Fruit fly (Drosophila melanogaster) whole organism, prepupa: Measurements from ENCODE around the gene CG45218.

Experiments
- CG10669 ChIP-seq: fragments of 200-800 bp; sonication (Bioruptor generic); optimal IDR thresholded peaks from 3 replicates; lab custom pipeline; 2018; ENCODE audit warnings: missing biosample characterization, mild to moderate bottlenecking, missing genetic modification characterization, moderate library complexity
- CG16779 ChIP-seq: fragments of 200-800 bp; sonication (Bioruptor generic); optimal IDR thresholded peaks from 3 replicates; lab custom pipeline; 2017; ENCODE audit warnings: missing biosample characterization, mild to moderate bottlenecking, missing genetic modification characterization
- Gug ChIP-seq: fragments of 200-800 bp; sonication (Bioruptor generic); IDR thresholded peaks from 2 replicates; pipeline ENCODE4 v1.3.6; 2022; ENCODE audit warnings: missing biosample characterization, missing genetic modification characterization
- Hr39 ChIP-seq: fragments of 200-800 bp; sonication (Bioruptor generic); optimal IDR thresholded peaks from 2 replicates; lab custom pipeline; 2016; ENCODE audit warnings: missing biosample characterization, missing genetic modification characterization
- OdsH ChIP-seq: fragments of 200-800 bp; sonication (Bioruptor generic); optimal IDR thresholded peaks from 3 replicates; lab custom pipeline; 2016; ENCODE audit warnings: missing biosample characterization, missing genetic modification characterization
- Sox14 ChIP-seq: fragments of 200-800 bp; sonication (Bioruptor generic); optimal IDR thresholded peaks from 3 replicates; lab custom pipeline; 2016; ENCODE audit warnings: missing biosample characterization, missing genetic modification characterization
- cyc ChIP-seq: fragments of 200-800 bp; sonication (Bioruptor generic); optimal IDR thresholded peaks from 3 replicates; lab custom pipeline; 2016; ENCODE audit warnings: missing biosample characterization, missing genetic modification characterization
- dsx ChIP-seq: fragments of 200-800 bp; optimal IDR thresholded peaks from 3 replicates; lab custom pipeline; 2019; ENCODE audit warnings: missing biosample characterization, mild to moderate bottlenecking, missing genetic modification characterization, moderate library complexity; ENCODE audit not compliant: poor library complexity, severe bottlenecking
- fd85E ChIP-seq: fragments of 200-800 bp; sonication (Bioruptor generic); optimal IDR thresholded peaks from 3 replicates; lab custom pipeline; 2016; ENCODE audit warnings: missing biosample characterization, missing genetic modification characterization
- salr ChIP-seq, 2 experiments: fragments of 200-800 bp; sonication (Bioruptor generic); optimal IDR thresholded peaks; 3 replicates each; lab custom pipeline; 2016 to 2018; ENCODE audit warnings: missing biosample characterization in 2 of 2, missing genetic modification characterization in 2 of 2, mild to moderate bottlenecking in 1 of 2
- svp ChIP-seq: fragments of 200-800 bp; sonication (Bioruptor generic); peaks from one replicate; lab custom pipeline; 2016; ENCODE audit warnings: missing biosample characterization, missing genetic modification characterization
- vri ChIP-seq: fragments of 200-800 bp; sonication (Bioruptor generic); optimal IDR thresholded peaks from 3 replicates; lab custom pipeline; 2016; ENCODE audit warnings: missing biosample characterization, mild to moderate bottlenecking, missing genetic modification characterization

DNA sequence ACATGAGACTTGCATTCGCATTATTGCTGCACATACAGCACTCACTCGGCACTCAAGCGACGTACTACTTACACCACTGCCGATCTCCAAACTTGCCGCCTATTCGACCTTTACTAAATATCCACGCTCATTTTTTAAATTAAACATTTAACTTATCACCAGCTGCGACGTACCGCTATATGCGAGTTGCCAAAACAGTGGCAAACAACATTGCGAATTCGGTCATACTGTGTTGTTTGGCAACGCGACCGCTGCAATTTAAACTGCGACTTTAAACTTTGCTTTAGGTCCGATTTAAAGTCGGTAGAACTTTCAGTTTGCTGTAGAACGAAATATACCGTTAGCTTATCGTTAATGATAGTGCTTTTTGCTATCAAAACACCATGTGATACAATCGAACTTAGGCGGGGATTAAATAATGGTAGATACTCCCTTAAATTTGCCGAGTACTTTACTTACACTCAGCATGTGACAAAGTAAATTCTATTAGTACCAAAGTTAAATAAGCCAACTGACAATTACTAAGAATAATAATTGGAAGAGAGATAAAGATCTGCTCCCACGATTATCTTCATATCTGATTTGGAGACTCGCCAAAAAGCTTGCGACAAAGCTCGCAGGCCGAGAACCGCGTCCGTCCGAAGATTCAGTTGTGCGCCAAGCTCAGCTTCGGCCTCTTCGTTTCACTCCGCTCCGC lies 37.6 kb upstream of the CG45218 start, which contains the start of the genes CG6236 and ea:
- TF ChIP-seq svp (GFP tag; lab: Kevin White, UChicago) (no peak), Hr39 (GFP tag; lab: Kevin White, UChicago) (no peak), CG16779 (tag; lab: Kevin White, UChicago) (no peak), cyc (GFP tag; lab: Kevin White, UChicago) (no peak), vri (no peak), dsx (GFP tag; lab: Kevin White, UChicago) (no peak), fd85E (GFP tag; lab: Kevin White, UChicago) (no peak), Sox14 (GFP tag; lab: Kevin White, UChicago) (no peak), OdsH (GFP tag; lab: Kevin White, UChicago) (no peak), salr (GFP tag; optimal IDR thresholded peaks at IDR 0.05; lab: Kevin White, UChicago) (no peak), CG10669 (GFP tag; lab: Kevin White, UChicago) (no peak), Gug (GFP tag; lab: Robert Waterston, UW) (no peak)
